Fruit fly (Drosophila melanogaster) whole organism, embryonic: ENCODE measurements around the gene mRpL3.

Experiments used
- Abd-B ChIP-seq: fragments of 200-800 bp; sonication (Bioruptor generic); optimal IDR thresholded peaks from 2 replicates; lab custom pipeline; 2018; ENCODE audit warnings: missing biosample characterization, mild to moderate bottlenecking, missing genetic modification characterization, moderate library complexity
- CG12659 ChIP-seq: fragments of 200-800 bp; sonication (Bioruptor generic); optimal IDR thresholded peaks from 3 replicates; lab custom pipeline; 2017; ENCODE audit warnings: mild to moderate bottlenecking, missing biosample characterization, missing genetic modification reagents, missing genetic modification characterization
- CG17186 ChIP-seq: fragments of 200-800 bp; sonication (Bioruptor generic); optimal IDR thresholded peaks from 3 replicates; lab custom pipeline; 2017; ENCODE audit warnings: missing biosample characterization, missing genetic modification reagents, missing genetic modification characterization
- CG17612 ChIP-seq: fragments of 200-800 bp; sonication (Bioruptor generic); IDR thresholded peaks from 2 replicates; pipeline ENCODE4 v1.3.6; 2022; ENCODE audit warnings: missing biosample characterization, missing genetic modification characterization
- CG33213 ChIP-seq: fragments of 200-800 bp; sonication (Bioruptor generic); optimal IDR thresholded peaks from 3 replicates; lab custom pipeline; 2016; ENCODE audit warnings: missing biosample characterization, missing genetic modification characterization
- CG3847 ChIP-seq: fragments of 200-800 bp; sonication (Bioruptor generic); IDR thresholded peaks from 2 replicates; pipeline ENCODE4 v1.3.6; 2022; ENCODE audit warnings: missing biosample characterization, missing genetic modification characterization
- CG4404 ChIP-seq: fragments of 200-800 bp; sonication (Bioruptor generic); IDR thresholded peaks from 2 replicates; pipeline ENCODE4 v1.3.6; 2022; ENCODE audit warnings: missing biosample characterization, missing genetic modification characterization
- CG4820 ChIP-seq: fragments of 200-800 bp; sonication (Bioruptor generic); optimal IDR thresholded peaks from 3 replicates; lab custom pipeline; 2016; ENCODE audit warnings: missing biosample characterization, missing genetic modification characterization
- CG5245 ChIP-seq: fragments of 200-800 bp; sonication (Bioruptor generic); optimal IDR thresholded peaks from 3 replicates; lab custom pipeline; 2016; ENCODE audit warnings: missing biosample characterization, missing genetic modification characterization
- CG6765 ChIP-seq: fragments of 200-800 bp; sonication (Bioruptor generic); optimal IDR thresholded peaks from 3 replicates; lab custom pipeline; 2017; ENCODE audit warnings: missing biosample characterization, mild to moderate bottlenecking, missing genetic modification characterization
- CG6854 ChIP-seq: fragments of 200-800 bp; sonication (Bioruptor generic); optimal IDR thresholded peaks from 3 replicates; lab custom pipeline; 2017; ENCODE audit warnings: missing biosample characterization, mild to moderate bottlenecking, missing genetic modification characterization
- CG9215 ChIP-seq: fragments of 200-800 bp; sonication (Bioruptor generic); IDR thresholded peaks from 2 replicates; pipeline ENCODE4 v1.3.6; 2022; ENCODE audit warnings: missing biosample characterization, missing genetic modification characterization
- Camta ChIP-seq: fragments of 200-800 bp; sonication (Bioruptor generic); optimal IDR thresholded peaks from 2 replicates; lab custom pipeline; 2016; ENCODE audit warnings: missing biosample characterization, missing genetic modification characterization
- CrebB ChIP-seq: fragments of 200-800 bp; sonication (Bioruptor generic); optimal IDR thresholded peaks from 3 replicates; lab custom pipeline; 2018; ENCODE audit warnings: missing biosample characterization, mild to moderate bottlenecking, missing genetic modification characterization
- D ChIP-seq, 2 experiments: fragments of 200-800 bp in 1 of 2; fragments of >200 bp in 1 of 2; sonication (Bioruptor generic) in 1 of 2; optimal IDR thresholded peaks; 2 replicates in 1 of 2; 3 replicates in 1 of 2; lab custom pipeline; 2017; ENCODE audit warnings: mild to moderate bottlenecking in 1 of 2, missing biosample characterization in 1 of 2, missing genetic modification characterization in 1 of 2, missing genetic modification reagents in 1 of 2
- Dbx ChIP-seq: fragments of 200-800 bp; sonication (Bioruptor generic); IDR thresholded peaks from 3 replicates; pipeline ENCODE4 v1.3.6; 2022; ENCODE audit warnings: missing biosample characterization, missing genetic modification characterization
- Dek ChIP-seq: fragments of 200-800 bp; sonication (Bioruptor generic); optimal IDR thresholded peaks from 3 replicates; lab custom pipeline; 2019; ENCODE audit warnings: missing biosample characterization, mild to moderate bottlenecking, missing genetic modification characterization, moderate library complexity
- Dip2 ChIP-seq: fragments of 200-800 bp; sonication (Bioruptor generic); IDR thresholded peaks from 2 replicates; pipeline ENCODE4 v1.3.6; 2022; ENCODE audit warnings: missing biosample characterization, missing genetic modification characterization
- E2f1 ChIP-seq: fragments of 200-800 bp; sonication (Bioruptor generic); IDR thresholded peaks from 2 replicates; pipeline ENCODE4 v1.3.6; 2022; ENCODE audit warnings: missing biosample characterization, missing genetic modification characterization
- Gug ChIP-seq: fragments of 200-800 bp; sonication (Bioruptor generic); IDR thresholded peaks from 4 replicates; pipeline ENCODE4 v1.3.6; 2022; ENCODE audit warnings: missing biosample characterization, missing genetic modification characterization
- H2.0 ChIP-seq: fragments of 200-800 bp; sonication (Bioruptor generic); IDR thresholded peaks from 2 replicates; pipeline ENCODE4 v1.3.6; 2022; ENCODE audit warnings: missing biosample characterization, missing genetic modification characterization
- Hmr ChIP-seq: fragments of 200-800 bp; sonication (Bioruptor generic); optimal IDR thresholded peaks from 3 replicates; lab custom pipeline; 2017; ENCODE audit warnings: mild to moderate bottlenecking, missing biosample characterization, missing genetic modification reagents, missing genetic modification characterization
- Hr51 ChIP-seq, 2 experiments: fragments of 200-800 bp; sonication (Bioruptor generic); optimal IDR thresholded peaks; 2 replicates in 1 of 2; 3 replicates in 1 of 2; lab custom pipeline; 2016 to 2018; ENCODE audit warnings: missing biosample characterization in 2 of 2, missing genetic modification characterization in 2 of 2, mild to moderate bottlenecking in 1 of 2, moderate library complexity in 1 of 2
- Hr78 ChIP-seq, 2 experiments: fragments of 200-800 bp in 1 of 2; fragments of >200 bp in 1 of 2; sonication (Bioruptor generic) in 1 of 2; optimal IDR thresholded peaks; 2 replicates each; lab custom pipeline; 2017 to 2019; ENCODE audit warnings: missing biosample characterization in 2 of 2, missing genetic modification characterization in 2 of 2, mild to moderate bottlenecking in 1 of 2, moderate library complexity in 1 of 2
- Jarid2 ChIP-seq: fragments of 200-800 bp; sonication (Bioruptor generic); optimal IDR thresholded peaks from 3 replicates; lab custom pipeline; 2017; ENCODE audit warnings: mild to moderate bottlenecking, missing biosample characterization, missing genetic modification reagents, missing genetic modification characterization
- Mes4 ChIP-seq: fragments of 200-800 bp; sonication (Bioruptor generic); optimal IDR thresholded peaks from 2 replicates; lab custom pipeline; 2016; ENCODE audit warnings: missing biosample characterization, missing genetic modification characterization
- NC2α ChIP-seq: fragments of 200-800 bp; sonication (Bioruptor generic); optimal IDR thresholded peaks from 2 replicates; lab custom pipeline; 2016; ENCODE audit warnings: missing biosample characterization, missing genetic modification characterization
- Nf-YB ChIP-seq: fragments of 200-800 bp; sonication (Bioruptor generic); optimal IDR thresholded peaks from 3 replicates; lab custom pipeline; 2019; ENCODE audit warnings: missing biosample characterization, mild to moderate bottlenecking, missing genetic modification characterization, moderate library complexity
- Ptx1 ChIP-seq: fragments of 200-800 bp; sonication (Bioruptor generic); IDR thresholded peaks from 2 replicates; pipeline ENCODE4 v1.3.6; 2022; ENCODE audit warnings: missing biosample characterization, missing genetic modification characterization
- Rfx ChIP-seq: fragments of 200-800 bp; sonication (Bioruptor generic); IDR thresholded peaks from 2 replicates; pipeline ENCODE4 v1.3.6; 2022; ENCODE audit warnings: missing biosample characterization, missing genetic modification characterization
- Ssrp ChIP-seq: fragments of 200-800 bp; sonication (Bioruptor generic); optimal IDR thresholded peaks from 2 replicates; lab custom pipeline; 2018; ENCODE audit warnings: missing biosample characterization, mild to moderate bottlenecking, missing genetic modification characterization, moderate library complexity
- da ChIP-seq: fragments of 200-800 bp; sonication (Bioruptor generic); optimal IDR thresholded peaks from 2 replicates; lab custom pipeline; 2016; ENCODE audit warnings: missing biosample characterization, missing genetic modification characterization
- exex ChIP-seq: fragments of 200-800 bp; sonication (Bioruptor generic); optimal IDR thresholded peaks from 4 replicates; lab custom pipeline; 2018; ENCODE audit warnings: missing biosample characterization, mild to moderate bottlenecking, missing genetic modification characterization, moderate library complexity
- gcm ChIP-seq: fragments of 200-800 bp; sonication (Bioruptor generic); optimal IDR thresholded peaks from 2 replicates; lab custom pipeline; 2019; ENCODE audit warnings: missing biosample characterization, mild to moderate bottlenecking, missing genetic modification characterization, moderate library complexity
- gfzf ChIP-seq: fragments of 200-800 bp; sonication (Bioruptor generic); optimal IDR thresholded peaks from 2 replicates; lab custom pipeline; 2016; ENCODE audit warnings: missing biosample characterization, mild to moderate bottlenecking, missing genetic modification characterization, moderate library complexity
- h ChIP-seq: fragments of >200 bp; optimal IDR thresholded peaks from 2 replicates; lab custom pipeline; 2017
- insv ChIP-seq, 2 experiments: fragments of 200-800 bp; sonication (Bioruptor generic); optimal IDR thresholded peaks; 3 replicates each; lab custom pipeline; 2016 to 2018; ENCODE audit warnings: missing biosample characterization in 2 of 2, missing genetic modification characterization in 2 of 2
- mam ChIP-seq: fragments of 200-800 bp; sonication (Bioruptor generic); optimal IDR thresholded peaks from 3 replicates; lab custom pipeline; 2016; ENCODE audit warnings: missing biosample characterization, missing genetic modification characterization
- otp ChIP-seq: fragments of 200-800 bp; sonication (Bioruptor generic); IDR thresholded peaks from 3 replicates; pipeline ENCODE4, ENCODE4 v1.3.6; 2022; ENCODE audit warnings: missing biosample characterization, missing genetic modification characterization
- pita ChIP-seq: fragments of 200-800 bp; sonication (Bioruptor generic); optimal IDR thresholded peaks from 2 replicates; lab custom pipeline; 2017; ENCODE audit warnings: missing biosample characterization, mild to moderate bottlenecking, missing genetic modification characterization
- pnt ChIP-seq: fragments of 200-800 bp; sonication (Bioruptor generic); optimal IDR thresholded peaks from 3 replicates; lab custom pipeline; 2016; ENCODE audit warnings: missing biosample characterization, missing genetic modification characterization
- prd ChIP-seq, 3 experiments: fragments of >200 bp in 2 of 3; fragments of 200-800 bp in 1 of 3; sonication (Bioruptor generic) in 1 of 3; optimal IDR thresholded peaks in 2 of 3; IDR thresholded peaks in 1 of 3; 2 replicates in 2 of 3; 3 replicates in 1 of 3; pipeline versions ENCODE4 v1.3.6 to Lab custom; 2017 to 2022; ENCODE audit warnings: missing biosample characterization in 1 of 3, missing genetic modification characterization in 1 of 3
- ranshi ChIP-seq: fragments of 200-800 bp; sonication (Bioruptor generic); IDR thresholded peaks from 2 replicates; pipeline ENCODE4 v1.3.6; 2022; ENCODE audit warnings: missing biosample characterization, missing genetic modification characterization
- sqz ChIP-seq: fragments of 200-800 bp; sonication (Bioruptor generic); optimal IDR thresholded peaks from 3 replicates; lab custom pipeline; 2018; ENCODE audit warnings: missing biosample characterization, mild to moderate bottlenecking, missing genetic modification characterization
- tio ChIP-seq: fragments of 200-800 bp; sonication (Bioruptor generic); optimal IDR thresholded peaks from 2 replicates; lab custom pipeline; 2017; ENCODE audit warnings: missing biosample characterization, missing genetic modification characterization, inconsistent platforms
- ttk ChIP-seq: fragments of 200-800 bp; sonication (Bioruptor generic); IDR thresholded peaks from 2 replicates; pipeline ENCODE4 v2.1.2; 2022; ENCODE audit warnings: missing biosample characterization, missing genetic modification characterization
- usp ChIP-seq: fragments of >200 bp; optimal IDR thresholded peaks from 2 replicates; lab custom pipeline; 2017; ENCODE audit warnings: missing biosample characterization, missing genetic modification characterization
- z ChIP-seq: fragments of 200-800 bp; sonication (Bioruptor generic); IDR thresholded peaks from 3 replicates; pipeline ENCODE4 v1.3.6; 2022; ENCODE audit warnings: missing biosample characterization, missing genetic modification characterization

Gene mRpL3

dm6 chrX:15811666-15812614 is 50.9 kb downstream of the mRpL3 start (continued):
- TF ChIP-seq Hmr (GFP tag; lab: Kevin White, UChicago): no peak
- no peak for TF ChIP-seq H2.0
- no peak for TF ChIP-seq CG4820 (GFP tag; lab: Kevin White, UChicago)
- no peak for TF ChIP-seq D (optimal IDR thresholded peaks at IDR 0.05; lab: Kevin White, UChicago)
- TF ChIP-seq D (GFP tag; optimal IDR thresholded peaks at IDR 0.05; lab: Kevin White, UChicago): no peak
- peak; percentile 44 for TF ChIP-seq sqz (GFP tag; lab: Kevin White, UChicago)
- no peak for TF ChIP-seq gfzf (GFP tag; lab: Kevin White, UChicago)
- TF ChIP-seq CG4404 (GFP tag; lab: Robert Waterston, UW): no peak
- TF ChIP-seq usp: no peak
- TF ChIP-seq ranshi (GFP tag; lab: Robert Waterston, UW): no peak
- peak in 1 of 2 experiments; percentile 21 for TF ChIP-seq Hr78 (GFP tag; optimal IDR thresholded peaks at IDR 0.05; lab: Kevin White, UChicago)
- TF ChIP-seq h: no peak
- TF ChIP-seq Nf-YB (GFP tag; lab: Kevin White, UChicago): peak; percentile 13
- TF ChIP-seq da (GFP tag; lab: Kevin White, UChicago): no peak
- TF ChIP-seq Camta (GFP tag; lab: Kevin White, UChicago): no peak
- peak; percentile 1 for TF ChIP-seq exex (tag; lab: Kevin White, UChicago)
- no peak for TF ChIP-seq otp (GFP tag; lab: Robert Waterston, UW)
- TF ChIP-seq Dek (tag; lab: Kevin White, UChicago): no peak
- peak; percentile 19 for TF ChIP-seq gcm (GFP tag; lab: Kevin White, UChicago)
- no peak for TF ChIP-seq NC2α (GFP tag; lab: Kevin White, UChicago)
- TF ChIP-seq E2f1 (GFP tag; lab: Robert Waterston, UW): no peak
- TF ChIP-seq CG17612 (GFP tag; lab: Robert Waterston, UW): no peak
- TF ChIP-seq CG6854 (GFP tag; lab: Kevin White, UChicago): no peak
- TF ChIP-seq CG3847: no peak
- no peak for TF ChIP-seq mam
- TF ChIP-seq CG5245 (GFP tag; lab: Kevin White, UChicago): no peak
- no peak for TF ChIP-seq CG12659 (GFP tag; lab: Kevin White, UChicago)
- TF ChIP-seq pita: no peak
- TF ChIP-seq Ptx1: no peak
- TF ChIP-seq CG33213 (GFP tag; lab: Kevin White, UChicago): no peak
- TF ChIP-seq pnt (GFP tag; lab: Kevin White, UChicago): no peak
- no peak for TF ChIP-seq ttk (GFP tag; lab: Robert Waterston, UW)
- no peak for TF ChIP-seq CG17186 (GFP tag; lab: Kevin White, UChicago)
- no peak for TF ChIP-seq CrebB (tag; lab: Kevin White, UChicago)
- TF ChIP-seq insv (GFP tag; optimal IDR thresholded peaks at IDR 0.05; lab: Kevin White, UChicago): peak in 1 of 2 experiments; percentile 64
- TF ChIP-seq Ssrp: no peak
- peak; percentile 56; the same call in 1 of the 3 replicates for TF ChIP-seq z (GFP tag; lab: Robert Waterston, UW)
- TF ChIP-seq Dip2 (GFP tag; lab: Robert Waterston, UW): no peak
- TF ChIP-seq prd (optimal IDR thresholded peaks at IDR 0.05; lab: Kevin White, UChicago): no peak
- TF ChIP-seq prd (GFP tag; IDR thresholded peaks at IDR 0.05; lab: Robert Waterston, UW): 0 out of 3 replicates have a peak, but pooled peaks have one; percentile 16
- TF ChIP-seq Dbx (GFP tag; lab: Robert Waterston, UW): peak; percentile 46; the same call in 1 of the 3 replicates
- no peak for TF ChIP-seq Abd-B (GFP tag; lab: Kevin White, UChicago)
- TF ChIP-seq Hr51 (GFP tag; optimal IDR thresholded peaks at IDR 0.05; lab: Kevin White, UChicago): no peak
- peak; percentile 49 for TF ChIP-seq Jarid2 (GFP tag; lab: Kevin White, UChicago)
- TF ChIP-seq CG9215 (GFP tag; lab: Robert Waterston, UW): no peak
- TF ChIP-seq Rfx (GFP tag; lab: Robert Waterston, UW): peak; percentile 51
- TF ChIP-seq CG6765 (GFP tag; lab: Kevin White, UChicago): peak; percentile 56
- TF ChIP-seq tio (GFP tag; lab: Kevin White, UChicago): no peak
- TF ChIP-seq Mes4: no peak
- no peak for TF ChIP-seq Gug
